Fruit fly (Drosophila melanogaster): ENCODE data around the gene Gcat.
A peak's percentile ranks its signal among the peaks of the same experiment; 100 is the strongest.

The Gcat gene

dm6 chr3L:11819639-11820456 lies 19.2 kb upstream of the Gcat start:
- TF ChIP-seq CG10631 (GFP tag; optimal IDR thresholded peaks at IDR 0.05) (no peak), Hr39 (GFP tag; optimal IDR thresholded peaks at IDR 0.05) (peak; percentile 38), CG11762 (GFP tag; optimal IDR thresholded peaks at IDR 0.05; ENCODE audit: insufficient read depth) (peak; percentile 4), Eip75B (GFP tag; optimal IDR thresholded peaks at IDR 0.05) (no peak), eg (GFP tag; IDR thresholded peaks at IDR 0.05) (peak; percentile 61; the same call in 2 of the 3 replicates), CG4318 (GFP tag; optimal IDR thresholded peaks at IDR 0.05) (no peak), CG34406 (GFP tag; optimal IDR thresholded peaks at IDR 0.05) (peak; percentile 14), CG1621 (tag; optimal IDR thresholded peaks at IDR 0.05) (no peak), Eip78C (GFP tag) (peak; percentile 64), Ets21C (GFP tag; optimal IDR thresholded peaks at IDR 0.05) (no peak), lz (GFP tag; optimal IDR thresholded peaks at IDR 0.05) (peak; percentile 38), fd59A (GFP tag; optimal IDR thresholded peaks at IDR 0.05) (no peak), CG15336 (GFP tag; IDR thresholded peaks at IDR 0.05) (peak; percentile 50), Hr4 (GFP tag; optimal IDR thresholded peaks at IDR 0.05) (peak; percentile 43), spab (GFP tag; optimal IDR thresholded peaks at IDR 0.05) (no peak), CG8119 (GFP tag; IDR thresholded peaks at IDR 0.05) (peak; percentile 27; the same call in 2 of the 3 replicates), CG3919 (GFP tag; optimal IDR thresholded peaks at IDR 0.05) (no peak), CG10669 (GFP tag; optimal IDR thresholded peaks at IDR 0.05) (no peak), Sox14 (GFP tag; optimal IDR thresholded peaks at IDR 0.05) (peak; percentile 44), CG31627 (GFP tag; optimal IDR thresholded peaks at IDR 0.05) (peak; percentile 33), dsx (GFP tag; optimal IDR thresholded peaks at IDR 0.05; ENCODE audit: poor library complexity, severe bottlenecking) (no peak), CG9139 (GFP tag; optimal IDR thresholded peaks at IDR 0.05) (no peak), fd85E (GFP tag; optimal IDR thresholded peaks at IDR 0.05) (peak; percentile 30), Met (GFP tag; optimal IDR thresholded peaks at IDR 0.05) (no peak), achi (GFP tag; optimal IDR thresholded peaks at IDR 0.05) (peak; percentile 38), CG6163 (GFP tag; IDR thresholded peaks at IDR 0.05) (peak; percentile 70; the same call in 2 of the 3 replicates), salr (GFP tag; optimal IDR thresholded peaks at IDR 0.05) (no peak), dac (GFP tag; optimal IDR thresholded peaks at IDR 0.05) (no peak), acj6 (GFP tag; optimal IDR thresholded peaks at IDR 0.05) (peak; percentile 24), CG6808 (GFP tag; optimal IDR thresholded peaks at IDR 0.05) (peak; percentile 57), fkh (GFP tag; optimal IDR thresholded peaks at IDR 0.05) (no peak), CG7368 (GFP tag; optimal IDR thresholded peaks at IDR 0.05) (no peak), CG8319 (GFP tag; optimal IDR thresholded peaks at IDR 0.05) (no peak), Gug (GFP tag; IDR thresholded peaks at IDR 0.05) (no peak), Blimp-1 (GFP tag; optimal IDR thresholded peaks at IDR 0.05) (no peak), net (GFP tag; optimal IDR thresholded peaks at IDR 0.05) (peak; percentile 58), Eip93F (GFP tag; optimal IDR thresholded peaks at IDR 0.05) (no peak), Hr38 (GFP tag; optimal IDR thresholded peaks at IDR 0.05) (no peak), Lpt (GFP tag; optimal IDR thresholded peaks at IDR 0.05) (peak; percentile 25), CG6792 (GFP tag; optimal IDR thresholded peaks at IDR 0.05) (peak; percentile 20), ss (GFP tag; optimal IDR thresholded peaks at IDR 0.05) (no peak), CG11902 (GFP tag; optimal IDR thresholded peaks at IDR 0.05) (no peak), cyc (GFP tag; optimal IDR thresholded peaks at IDR 0.05) (no peak), CG32006 (GFP tag; optimal IDR thresholded peaks at IDR 0.05) (no peak), CG11294 (GFP tag; IDR thresholded peaks at IDR 0.05) (peak; percentile 27; the same call in 1 of the 2 replicates), esn (GFP tag; optimal IDR thresholded peaks at IDR 0.05) (peak; percentile 57), pdm3 (GFP tag; optimal IDR thresholded peaks at IDR 0.05) (peak; percentile 43), topi (GFP tag; optimal IDR thresholded peaks at IDR 0.05) (peak; percentile 3), Smox (GFP tag; optimal IDR thresholded peaks at IDR 0.05) (peak; percentile 40), vri (GFP tag; optimal IDR thresholded peaks at IDR 0.05) (peak; percentile 59), svp (GFP tag) (no peak)
